Fruit fly (Drosophila melanogaster): ENCODE data around the gene CG42346.

DNA sequence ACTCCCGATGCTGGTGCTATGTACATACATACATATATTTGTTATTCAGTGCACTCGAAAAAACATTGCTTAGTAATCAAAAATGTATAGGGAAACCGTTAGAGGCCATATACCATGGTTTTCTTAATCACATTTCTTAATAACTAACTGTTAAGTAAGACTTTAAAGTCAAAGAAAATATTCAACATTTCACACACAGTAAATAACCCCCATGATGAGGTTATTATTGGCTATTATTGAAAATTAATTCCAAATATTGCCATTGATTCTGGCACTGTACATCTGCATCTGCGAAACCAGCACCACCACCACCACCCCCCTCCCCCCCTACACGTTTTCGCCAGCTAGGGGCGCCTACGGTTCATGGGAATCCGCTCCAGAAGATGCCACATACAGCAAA is 15.0 kb downstream of the CG42346 start:
- TF ChIP-seq Dll (optimal IDR thresholded peaks at IDR 0.05), result no peak
- TF ChIP-seq EcR (GFP tag; optimal IDR thresholded peaks at IDR 0.05), result no peak
- no peak for TF ChIP-seq usp (GFP tag; optimal IDR thresholded peaks at IDR 0.05)
- TF ChIP-seq pan (optimal IDR thresholded peaks at IDR 0.05), result no peak
- TF ChIP-seq CG8478 (optimal IDR thresholded peaks at IDR 0.05), result no peak
